Worm (Caenorhabditis elegans) whole organism, L2 larva: ENCODE results near the gene ZK792.1.

Experiments used
- C34F6.9 ChIP-seq: fragments of 150-350 bp; optimal IDR thresholded peaks from 2 replicates; lab custom pipeline; 2014; ENCODE audit warnings: missing biosample characterization, missing genetic modification characterization
- F13H6.1 ChIP-seq: sonication (generic microtip); optimal IDR thresholded peaks from 2 replicates; lab custom pipeline; 2016; ENCODE audit warnings: missing genetic modification characterization, missing compliant biosample characterization
- R02D3.7 ChIP-seq: fragments of 150-350 bp; optimal IDR thresholded peaks from 2 replicates; lab custom pipeline; 2014; ENCODE audit warnings: missing biosample characterization, missing genetic modification characterization
- Y55F3AM.14 ChIP-seq: fragments of 200-800 bp; sonication (Bioruptor generic); optimal IDR thresholded peaks from 2 replicates; lab custom pipeline; 2018; ENCODE audit warnings: mild to moderate bottlenecking, missing genetic modification characterization, missing compliant biosample characterization
- ZK546.5 ChIP-seq: sonication (generic microtip); optimal IDR thresholded peaks from 2 replicates; lab custom pipeline; 2017; ENCODE audit warnings: missing biosample characterization, missing genetic modification characterization
- alr-1 ChIP-seq: fragments of 150-350 bp; optimal IDR thresholded peaks from 2 replicates; lab custom pipeline; 2014; ENCODE audit warnings: missing biosample characterization, missing genetic modification characterization
- aly-2 ChIP-seq: fragments of 150-350 bp; optimal IDR thresholded peaks from 2 replicates; lab custom pipeline; 2014; ENCODE audit warnings: missing biosample characterization, missing genetic modification characterization
- ama-1 ChIP-seq: fragments of 150-350 bp; optimal IDR thresholded peaks from 2 replicates; lab custom pipeline; 2018; ENCODE audit warnings: inconsistent platforms
- ceh-82 ChIP-seq: fragments of 150-350 bp; optimal IDR thresholded peaks from 2 replicates; lab custom pipeline; 2014; ENCODE audit warnings: missing biosample characterization, missing genetic modification characterization
- crh-2 ChIP-seq: sonication (generic microtip); optimal IDR thresholded peaks from 2 replicates; lab custom pipeline; 2017; ENCODE audit warnings: missing biosample characterization, missing genetic modification characterization
- egl-27 ChIP-seq: sonication (generic microtip); optimal IDR thresholded peaks from 3 replicates; lab custom pipeline; 2017; ENCODE audit warnings: missing biosample characterization, missing genetic modification reagents, missing genetic modification characterization
- elt-1 ChIP-seq: fragments of 150-350 bp; optimal IDR thresholded peaks from 2 replicates; lab custom pipeline; 2014; ENCODE audit warnings: missing biosample characterization, missing genetic modification characterization
- fos-1 ChIP-seq: fragments of 150-350 bp; optimal IDR thresholded peaks from 2 replicates; lab custom pipeline; 2014; ENCODE audit warnings: missing biosample characterization, missing genetic modification characterization
- gmeb-1 ChIP-seq: fragments of 150-350 bp; optimal IDR thresholded peaks from 2 replicates; lab custom pipeline; 2014; ENCODE audit warnings: missing biosample characterization, missing genetic modification characterization
- lin-13 ChIP-seq: fragments of 150-350 bp; optimal IDR thresholded peaks from 2 replicates; lab custom pipeline; 2014; ENCODE audit warnings: missing biosample characterization, missing genetic modification reagents, missing genetic modification characterization
- lin-39 ChIP-seq: fragments of 150-350 bp; optimal IDR thresholded peaks from 2 replicates; lab custom pipeline; 2014; ENCODE audit warnings: missing biosample characterization, missing genetic modification reagents, missing genetic modification characterization
- mab-5 ChIP-seq: fragments of 150-350 bp; optimal IDR thresholded peaks from 2 replicates; lab custom pipeline; 2014; ENCODE audit warnings: missing biosample characterization, missing genetic modification characterization
- mdl-1 ChIP-seq, 2 experiments: fragments of 150-350 bp in 1 of 2; sonication (generic microtip) in 1 of 2; optimal IDR thresholded peaks; 2 replicates each; lab custom pipeline; 2017; ENCODE audit warnings: missing biosample characterization in 2 of 2, missing genetic modification characterization in 2 of 2
- nhr-10 ChIP-seq: sonication (generic microtip); optimal IDR thresholded peaks from 2 replicates; lab custom pipeline; 2017; ENCODE audit warnings: missing biosample characterization, missing genetic modification characterization
- nhr-11 ChIP-seq: fragments of 150-350 bp; optimal IDR thresholded peaks from 2 replicates; lab custom pipeline; 2014; ENCODE audit warnings: missing biosample characterization, missing genetic modification characterization
- nhr-129 ChIP-seq: fragments of 150-350 bp; optimal IDR thresholded peaks from 2 replicates; lab custom pipeline; 2014; ENCODE audit warnings: missing biosample characterization, missing genetic modification characterization
- nhr-23 ChIP-seq: fragments of 150-350 bp; optimal IDR thresholded peaks from 2 replicates; lab custom pipeline; 2014; ENCODE audit warnings: missing biosample characterization, missing genetic modification reagents, missing genetic modification characterization
- nhr-237 ChIP-seq: fragments of 150-350 bp; optimal IDR thresholded peaks from 2 replicates; lab custom pipeline; 2014; ENCODE audit warnings: missing biosample characterization, missing genetic modification characterization
- nhr-25 ChIP-seq: fragments of 150-350 bp; sonication (generic microtip); optimal IDR thresholded peaks from 3 replicates; lab custom pipeline; 2014; ENCODE audit warnings: missing biosample characterization, missing genetic modification characterization
- nhr-6 ChIP-seq: fragments of 150-350 bp; optimal IDR thresholded peaks from 2 replicates; lab custom pipeline; 2014; ENCODE audit warnings: missing biosample characterization, missing genetic modification characterization
- nhr-77 ChIP-seq: fragments of 150-350 bp; optimal IDR thresholded peaks from 2 replicates; lab custom pipeline; 2014; ENCODE audit warnings: missing biosample characterization, missing genetic modification characterization
- skn-1 ChIP-seq: sonication (generic microtip); optimal IDR thresholded peaks from 2 replicates; lab custom pipeline; 2017; ENCODE audit warnings: missing biosample characterization, missing genetic modification characterization
- sma-3 ChIP-seq: sonication (generic microtip); optimal IDR thresholded peaks from 2 replicates; lab custom pipeline; 2016; ENCODE audit warnings: missing genetic modification reagents, missing genetic modification characterization, missing compliant biosample characterization
- sma-9 ChIP-seq, 2 experiments: fragments of 150-350 bp in 1 of 2; sonication (generic microtip) in 1 of 2; optimal IDR thresholded peaks; 2 replicates each; lab custom pipeline; 2014 to 2016; ENCODE audit warnings: missing genetic modification characterization in 2 of 2, mild to moderate bottlenecking in 1 of 2, missing biosample characterization in 1 of 2, missing compliant biosample characterization in 1 of 2, missing genetic modification reagents in 1 of 2, moderate library complexity in 1 of 2
- snpc-4 ChIP-seq: fragments of 150-350 bp; optimal IDR thresholded peaks from 2 replicates; lab custom pipeline; 2014; ENCODE audit warnings: missing biosample characterization, missing genetic modification characterization
- unc-55 ChIP-seq: fragments of 150-350 bp; sonication (generic microtip); optimal IDR thresholded peaks from 3 replicates; lab custom pipeline; 2014; ENCODE audit warnings: missing biosample characterization, missing genetic modification reagents, missing genetic modification characterization
- zag-1 ChIP-seq: fragments of 150-350 bp; optimal IDR thresholded peaks from 2 replicates; lab custom pipeline; 2014; ENCODE audit warnings: missing biosample characterization, missing genetic modification characterization
- ztf-11 ChIP-seq: sonication (generic microtip); optimal IDR thresholded peaks from 2 replicates; lab custom pipeline; 2017; ENCODE audit warnings: missing biosample characterization, missing genetic modification characterization

The ZK792.1 gene

DNA sequence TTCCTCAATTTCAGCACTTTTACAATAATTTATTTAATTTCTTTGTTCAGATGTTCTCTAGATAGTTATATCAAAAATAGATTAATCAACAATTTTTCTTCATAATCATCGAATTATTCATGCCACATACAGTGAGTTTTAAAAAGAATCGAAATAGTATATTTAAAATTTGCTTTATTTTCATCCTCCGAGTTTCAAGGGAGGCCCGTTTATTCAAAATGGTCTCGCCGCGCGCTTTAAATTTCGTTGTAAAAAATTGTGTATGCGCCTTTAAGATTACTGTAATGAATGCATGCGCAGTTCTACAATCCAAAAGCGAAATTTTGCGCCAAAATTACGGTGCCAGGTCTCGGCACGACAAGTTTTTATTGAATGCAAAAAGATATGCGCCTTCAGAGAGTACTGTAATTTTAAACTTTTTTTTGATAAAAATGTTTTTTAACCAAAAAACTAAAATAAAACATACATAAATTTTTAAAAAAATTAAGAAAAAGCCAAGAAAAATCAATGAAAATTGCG, at the start of gene ZK792.1:
Gene ZK792.1 (plus strand): TSS at position 51 of the 519 bp plus-strand sequence.
- TF ChIP-seq nhr-237 (tag; lab: Kevin White, UChicago) (no peak), alr-1 (tag; lab: Kevin White, UChicago) (no peak), elt-1 (tag; lab: Kevin White, UChicago) (no peak), skn-1 (tag; lab: Kevin White, UChicago) (no peak), R02D3.7 (tag; lab: Kevin White, UChicago) (no peak)
- TF ChIP-seq, all 48 proteins: peak for 0

DNA sequence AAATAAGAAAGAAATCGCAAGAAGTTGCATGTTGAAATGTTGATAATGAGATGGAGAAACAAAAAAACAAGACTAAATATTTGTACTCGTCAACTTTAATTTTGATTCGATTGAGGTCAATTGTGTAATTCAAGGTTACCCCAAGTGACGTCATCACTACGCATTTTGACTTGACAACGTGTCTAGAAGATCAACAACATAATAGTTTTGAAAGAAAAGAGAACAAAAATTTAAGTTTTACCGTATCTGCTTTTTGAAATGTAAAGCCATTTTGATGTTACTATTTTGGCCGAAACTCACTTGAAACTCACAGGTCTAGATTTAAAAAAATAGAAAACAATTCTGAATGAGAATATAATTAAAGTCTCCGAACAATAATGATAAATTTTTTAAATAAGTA, 38.7 kb upstream of the ZK792.1 start, which contains the start of gene dsl-5:
Gene dsl-5 (minus strand): TSS at position 101 of the 400 bp plus-strand sequence.
- TF ChIP-seq crh-2 (tag; lab: Kevin White, UChicago) (no peak), nhr-25 (tag; lab: Kevin White, UChicago) (peak; percentile 8), ceh-82 (tag; lab: Kevin White, UChicago) (no peak), nhr-6 (tag; lab: Kevin White, UChicago) (no peak)

ce11 chrIV:11622336-11622735, 37.3 kb upstream of the ZK792.1 start:
- no peak for TF ChIP-seq ZK546.5 (tag; lab: Kevin White, UChicago)
- TF ChIP-seq mdl-1 (tag; optimal IDR thresholded peaks at IDR 0.05; lab: Kevin White, UChicago), result no peak

ce11 chrIV:11623060-11623459, 36.6 kb upstream of the ZK792.1 start, which contains the start of gene lys-4:
TSS of gene lys-4 (minus strand) at chrIV:11623174.
- peak; percentile 38 for TF ChIP-seq fos-1 (tag; lab: Kevin White, UChicago)
- TF ChIP-seq nhr-25 (tag; lab: Kevin White, UChicago), result no peak
- TF ChIP-seq C34F6.9 (tag; lab: Kevin White, UChicago), result no peak
- no peak for TF ChIP-seq nhr-77
- no peak for TF ChIP-seq snpc-4 (tag; lab: Kevin White, UChicago)
- TF ChIP-seq sma-9 (GFP tag; optimal IDR thresholded peaks at IDR 0.05; lab: Kevin White, UChicago), result peak; percentile 25
- no peak for TF ChIP-seq sma-9 (tag; optimal IDR thresholded peaks at IDR 0.05; lab: Kevin White, UChicago)
- TF ChIP-seq aly-2, result no peak
- TF ChIP-seq, all 48 proteins: peak for 2

ce11 chrIV:11623759-11624287, 35.8 kb upstream of the ZK792.1 start:
- TF ChIP-seq alr-1 (tag; lab: Kevin White, UChicago), result no peak
- TF ChIP-seq zag-1 (tag; lab: Kevin White, UChicago), result no peak
- no peak for TF ChIP-seq ama-1 (lab: Kevin White, UChicago)
- TF ChIP-seq lin-13 (GFP tag; lab: Kevin White, UChicago), result no peak
- TF ChIP-seq lin-39 (tag; lab: Kevin White, UChicago), result no peak
- no peak for TF ChIP-seq nhr-129 (tag; lab: Kevin White, UChicago)
- TF ChIP-seq egl-27 (tag; lab: Kevin White, UChicago), result no peak
- peak; percentile 27 for TF ChIP-seq crh-2 (tag; lab: Kevin White, UChicago)
- TF ChIP-seq mab-5 (tag; lab: Kevin White, UChicago), result no peak
- TF ChIP-seq ZK546.5 (tag; lab: Kevin White, UChicago), result no peak
- no peak for TF ChIP-seq nhr-237 (tag; lab: Kevin White, UChicago)
- TF ChIP-seq sma-3 (GFP tag; lab: Kevin White, UChicago), result no peak
- TF ChIP-seq Y55F3AM.14, result no peak
- TF ChIP-seq unc-55 (GFP tag; lab: Kevin White, UChicago), result no peak
- TF ChIP-seq ztf-11 (tag; lab: Kevin White, UChicago), result no peak
- TF ChIP-seq nhr-11, result no peak
- TF ChIP-seq skn-1 (tag; lab: Kevin White, UChicago), result no peak
- TF ChIP-seq sma-9 (GFP tag; optimal IDR thresholded peaks at IDR 0.05; lab: Kevin White, UChicago), result peak; percentile 54
- no peak for TF ChIP-seq sma-9 (tag; optimal IDR thresholded peaks at IDR 0.05; lab: Kevin White, UChicago)
- no peak for TF ChIP-seq nhr-10 (tag; lab: Kevin White, UChicago)
- TF ChIP-seq nhr-25 (tag; lab: Kevin White, UChicago), result no peak
- no peak for TF ChIP-seq mdl-1 (tag; optimal IDR thresholded peaks at IDR 0.05; lab: Kevin White, UChicago)
- no peak for TF ChIP-seq nhr-23
- no peak for TF ChIP-seq F13H6.1 (tag; lab: Kevin White, UChicago)
- TF ChIP-seq R02D3.7 (tag; lab: Kevin White, UChicago), result no peak
- TF ChIP-seq gmeb-1 (tag; lab: Kevin White, UChicago), result peak; percentile 7
- TF ChIP-seq fos-1 (tag; lab: Kevin White, UChicago), result peak; percentile 40
